Fruit fly (Drosophila melanogaster): ENCODE data around the gene dgt4.

- no peak for TF ChIP-seq CG17359 (tag; optimal IDR thresholded peaks at IDR 0.05)
- TF ChIP-seq fru (optimal IDR thresholded peaks at IDR 0.05), result no peak
- TF ChIP-seq sens (GFP tag), result no peak
- no peak for TF ChIP-seq croc (GFP tag; conservative IDR thresholded peaks at IDR 0.05)
- no peak for TF ChIP-seq lola (GFP tag; optimal IDR thresholded peaks at IDR 0.05)
- TF ChIP-seq grau (tag; optimal IDR thresholded peaks at IDR 0.05), result no peak
- no peak for TF ChIP-seq ewg (GFP tag; optimal IDR thresholded peaks at IDR 0.05)
- TF ChIP-seq CG18476 (GFP tag; optimal IDR thresholded peaks at IDR 0.05), result no peak
- TF ChIP-seq luna (GFP tag; optimal IDR thresholded peaks at IDR 0.05), result no peak
- no peak for TF ChIP-seq cwo (GFP tag; optimal IDR thresholded peaks at IDR 0.05)
- no peak for TF ChIP-seq CoRest (tag; optimal IDR thresholded peaks at IDR 0.05)
These were observed 4.8 kb upstream of the dgt4 start for dm6 chrX:4108612-4109173.

Data from whole organism, embryonic.